Worm (Caenorhabditis elegans) whole organism, young adult: Measurements from ENCODE around the gene F49H12.4.

Source experiments
- bed-1 ChIP-seq: fragments of 200-800 bp; sonication (Bioruptor generic); IDR thresholded peaks from 2 replicates; pipeline ENCODE4 v1.3.6; 2022; ENCODE audit warnings: missing genetic modification reagents, missing genetic modification characterization, missing compliant biosample characterization
- dox-1 ChIP-seq: fragments of 200-800 bp; sonication (Bioruptor generic); IDR thresholded peaks from 2 replicates; pipeline ENCODE4 v1.3.6; 2022; ENCODE audit warnings: missing genetic modification reagents, missing genetic modification characterization, missing compliant biosample characterization
- hmg-1.2 ChIP-seq: fragments of 200-800 bp; sonication (Bioruptor generic); IDR thresholded peaks from 2 replicates; pipeline ENCODE4 v1.3.6; 2022; ENCODE audit warnings: missing genetic modification reagents, missing genetic modification characterization, missing compliant biosample characterization
- hrde-1 ChIP-seq: sonication (generic microtip); optimal IDR thresholded peaks from 2 replicates; lab custom pipeline; 2016; ENCODE audit warnings: missing genetic modification characterization, mild to moderate bottlenecking, missing compliant biosample characterization, moderate library complexity, missing genotype, missing genetic modification reagents, borderline replicate concordance
- madf-6 ChIP-seq: fragments of 200-800 bp; sonication (Bioruptor generic); IDR thresholded peaks from 2 replicates; pipeline ENCODE4 v1.3.6; 2022; ENCODE audit warnings: missing genetic modification reagents, missing genetic modification characterization, missing compliant biosample characterization
- repo-1 ChIP-seq: sonication (generic microtip); optimal IDR thresholded peaks from 2 replicates; lab custom pipeline; 2017; ENCODE audit warnings: mild to moderate bottlenecking, missing genetic modification characterization, missing compliant biosample characterization

- TF ChIP-seq hrde-1 (tag; lab: Kevin White, UChicago) (no peak), dox-1 (GFP tag; lab: Robert Waterston, UW) (no peak), hmg-1.2 (GFP tag; lab: Robert Waterston, UW) (no peak), bed-1 (no peak), madf-6 (no peak), repo-1 (tag; lab: Kevin White, UChicago) (no peak)
Observed at ce11 chrX:2113004-2113403, 33.4 kb downstream of the F49H12.4 start, which contains the start of gene bus-5.
